In the genomic region with DNA sequence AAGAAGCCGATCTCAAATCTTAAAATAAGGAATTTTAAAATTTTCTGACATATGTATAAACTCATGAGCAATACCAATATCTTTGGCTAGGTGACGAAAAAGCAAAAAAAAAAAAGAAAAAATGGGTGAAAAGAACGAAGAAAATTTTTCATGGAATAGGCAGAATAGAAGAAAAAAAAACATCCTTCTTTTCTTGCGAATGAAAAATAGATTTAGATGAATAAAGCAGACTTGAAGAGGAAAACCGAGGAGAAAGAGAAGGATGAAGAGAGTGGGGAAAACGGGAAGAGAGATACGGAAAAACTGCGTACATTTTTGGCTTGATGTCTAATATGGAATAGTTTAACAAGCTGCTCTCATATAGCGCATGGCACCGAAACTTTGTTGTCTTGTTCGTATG, we compare ENCODE assay signal across 2 worm cellular contexts.
TF ChIP-seq lines count a peak whose summit lies in the region.

No protein-coding gene starts in this region.

TF ChIP-seq in whole organism, L2 larva, 48 proteins besides CTCF, POLR2A, EP300 and RAD21:
- TF ChIP-seq unc-55 (GFP tag; optimal IDR thresholded peaks at IDR 0.05; lab: Kevin White, UChicago) (peak; percentile 47), nhr-237 (tag; optimal IDR thresholded peaks at IDR 0.05; lab: Kevin White, UChicago) (no peak)

TF ChIP-seq in whole organism, L4 larva, 104 proteins besides CTCF, POLR2A, EP300 and RAD21:
- TF ChIP-seq aha-1 (tag; lab: Kevin White, UChicago) (peak; percentile 93), fkh-10 (GFP tag; optimal IDR thresholded peaks at IDR 0.05; lab: Kevin White, UChicago) (peak; percentile 24), nhr-111 (GFP tag; optimal IDR thresholded peaks at IDR 0.05; lab: Kevin White, UChicago) (no peak)
